Worm (Caenorhabditis elegans) whole organism, L1 larva: ENCODE measurements around the gene cyp-35B1.

ENCODE experiments used
- ets-5 ChIP-seq: fragments of 200-800 bp; sonication (Bioruptor generic); IDR thresholded peaks from 2 replicates; pipeline ENCODE4 v1.3.6; 2022; ENCODE audit warnings: missing genetic modification characterization, missing compliant biosample characterization
- lin-39 ChIP-seq: fragments of 150-350 bp; optimal IDR thresholded peaks from 2 replicates; lab custom pipeline; 2014; ENCODE audit warnings: missing biosample characterization, missing genetic modification reagents, missing genetic modification characterization
- mep-1 ChIP-seq: fragments of 150-350 bp; optimal IDR thresholded peaks from 2 replicates; lab custom pipeline; 2014; ENCODE audit warnings: missing biosample characterization, missing genetic modification characterization
- nhr-12 ChIP-seq: sonication (generic microtip); optimal IDR thresholded peaks from 2 replicates; lab custom pipeline; 2017; ENCODE audit warnings: missing biosample characterization, missing genetic modification characterization
- snpc-4 ChIP-seq: fragments of 150-350 bp; optimal IDR thresholded peaks from 2 replicates; lab custom pipeline; 2014; ENCODE audit warnings: missing biosample characterization, missing genetic modification characterization
- tlp-1 ChIP-seq: fragments of 150-350 bp; optimal IDR thresholded peaks from 2 replicates; lab custom pipeline; 2014; ENCODE audit warnings: missing biosample characterization, missing genetic modification characterization

- no peak for TF ChIP-seq mep-1 (tag; lab: Kevin White, UChicago)
- no peak for TF ChIP-seq ets-5 (GFP tag; lab: Robert Waterston, UW)
- no peak for TF ChIP-seq tlp-1 (tag; lab: Kevin White, UChicago)
- TF ChIP-seq snpc-4 (tag; lab: Kevin White, UChicago), result no peak
- TF ChIP-seq nhr-12, result no peak
- TF ChIP-seq lin-39 (tag; lab: Kevin White, UChicago), result no peak
Observed at ce11 chrV:3945053-3945452, 6.2 kb downstream of the cyp-35B1 start, which contains the start of gene cyp-35B3.
